Worm (Caenorhabditis elegans): ENCODE measurements around the gene mrpl-20.

ce11 chrII:13356092-13356491 lies 18.0 kb downstream of the mrpl-20 start, which contains the start of gene dmsr-3:
- TF ChIP-seq mdt-29 (GFP tag; IDR thresholded peaks at IDR 0.05) (no peak), set-16 (GFP tag; IDR thresholded peaks at IDR 0.05) (no peak), hmg-1.1 (GFP tag; IDR thresholded peaks at IDR 0.05) (no peak), ces-1 (GFP tag; optimal IDR thresholded peaks at IDR 0.05) (no peak), mep-1 (tag; optimal IDR thresholded peaks at IDR 0.05) (no peak)
